Worm (Caenorhabditis elegans) whole organism, L3 larva: ENCODE measurements around the gene lgc-52.

Source experiments
- nhr-28 ChIP-seq: fragments of 150-350 bp; optimal IDR thresholded peaks from 2 replicates; lab custom pipeline; 2014; ENCODE audit warnings: missing biosample characterization, missing genetic modification characterization
- unc-39 ChIP-seq: sonication (generic microtip); optimal IDR thresholded peaks from 4 replicates; lab custom pipeline; 2017; ENCODE audit warnings: missing biosample characterization, missing genetic modification characterization

DNA sequence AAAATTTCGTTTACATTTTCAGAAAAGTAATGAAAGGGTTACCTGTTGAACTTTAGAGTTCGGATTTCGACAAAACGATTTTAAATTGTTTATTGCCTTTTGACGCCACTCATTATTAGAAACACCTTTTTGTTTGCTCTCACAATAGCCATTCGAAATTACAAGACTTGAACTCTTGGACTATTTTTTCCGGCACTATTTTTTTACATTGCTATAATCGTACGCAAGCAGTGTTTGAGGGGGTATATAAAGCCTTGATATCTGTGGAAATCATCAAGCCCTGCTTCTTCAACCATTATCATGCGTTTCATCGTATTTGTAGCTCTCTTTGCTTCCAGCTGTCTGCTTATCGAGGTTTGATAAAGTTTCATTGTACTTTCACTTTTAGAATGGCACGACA, 55.7 kb downstream of the lgc-52 start, which contains the start of gene pqn-91:
- TF ChIP-seq nhr-28 (tag; lab: Kevin White, UChicago), result no peak
- no peak for TF ChIP-seq unc-39
